Worm (Caenorhabditis elegans) whole organism, L2 larva: ENCODE data around the gene R10E4.7.

Source experiments
- C34F6.9 ChIP-seq: fragments of 150-350 bp; optimal IDR thresholded peaks from 2 replicates; lab custom pipeline; 2014; ENCODE audit warnings: missing biosample characterization, missing genetic modification characterization
- F13H6.1 ChIP-seq: sonication (generic microtip); optimal IDR thresholded peaks from 2 replicates; lab custom pipeline; 2016; ENCODE audit warnings: missing genetic modification characterization, missing compliant biosample characterization
- R02D3.7 ChIP-seq: fragments of 150-350 bp; optimal IDR thresholded peaks from 2 replicates; lab custom pipeline; 2014; ENCODE audit warnings: missing biosample characterization, missing genetic modification characterization
- Y55F3AM.14 ChIP-seq: fragments of 200-800 bp; sonication (Bioruptor generic); optimal IDR thresholded peaks from 2 replicates; lab custom pipeline; 2018; ENCODE audit warnings: mild to moderate bottlenecking, missing genetic modification characterization, missing compliant biosample characterization
- ZK546.5 ChIP-seq: sonication (generic microtip); optimal IDR thresholded peaks from 2 replicates; lab custom pipeline; 2017; ENCODE audit warnings: missing biosample characterization, missing genetic modification characterization
- alr-1 ChIP-seq: fragments of 150-350 bp; optimal IDR thresholded peaks from 2 replicates; lab custom pipeline; 2014; ENCODE audit warnings: missing biosample characterization, missing genetic modification characterization
- aly-2 ChIP-seq: fragments of 150-350 bp; optimal IDR thresholded peaks from 2 replicates; lab custom pipeline; 2014; ENCODE audit warnings: missing biosample characterization, missing genetic modification characterization
- ama-1 ChIP-seq: fragments of 150-350 bp; optimal IDR thresholded peaks from 2 replicates; lab custom pipeline; 2018; ENCODE audit warnings: inconsistent platforms
- blmp-1 ChIP-seq: sonication (generic microtip); optimal IDR thresholded peaks from 2 replicates; lab custom pipeline; 2017; ENCODE audit warnings: missing genetic modification characterization, mild to moderate bottlenecking, missing compliant biosample characterization, antibody characterized with exemption, moderate library complexity; ENCODE audit not compliant: insufficient read depth
- ceh-16 ChIP-seq: fragments of 150-350 bp; optimal IDR thresholded peaks from 2 replicates; lab custom pipeline; 2014; ENCODE audit warnings: missing biosample characterization, missing genetic modification characterization
- ceh-82 ChIP-seq: fragments of 150-350 bp; optimal IDR thresholded peaks from 2 replicates; lab custom pipeline; 2014; ENCODE audit warnings: missing biosample characterization, missing genetic modification characterization
- crh-2 ChIP-seq: sonication (generic microtip); optimal IDR thresholded peaks from 2 replicates; lab custom pipeline; 2017; ENCODE audit warnings: missing biosample characterization, missing genetic modification characterization
- dmd-4 ChIP-seq: sonication (generic microtip); optimal IDR thresholded peaks from 2 replicates; lab custom pipeline; 2017; ENCODE audit warnings: missing biosample characterization, missing genetic modification characterization
- egl-27 ChIP-seq: sonication (generic microtip); optimal IDR thresholded peaks from 3 replicates; lab custom pipeline; 2017; ENCODE audit warnings: missing biosample characterization, missing genetic modification reagents, missing genetic modification characterization
- elt-1 ChIP-seq: fragments of 150-350 bp; optimal IDR thresholded peaks from 2 replicates; lab custom pipeline; 2014; ENCODE audit warnings: missing biosample characterization, missing genetic modification characterization
- elt-3 ChIP-seq: sonication (generic microtip); optimal IDR thresholded peaks from 2 replicates; lab custom pipeline; 2017; ENCODE audit warnings: missing biosample characterization, missing genetic modification characterization
- fos-1 ChIP-seq: fragments of 150-350 bp; optimal IDR thresholded peaks from 2 replicates; lab custom pipeline; 2014; ENCODE audit warnings: missing biosample characterization, missing genetic modification characterization
- gmeb-1 ChIP-seq: fragments of 150-350 bp; optimal IDR thresholded peaks from 2 replicates; lab custom pipeline; 2014; ENCODE audit warnings: missing biosample characterization, missing genetic modification characterization
- lin-11 ChIP-seq: fragments of 150-350 bp; sonication (generic microtip); optimal IDR thresholded peaks from 2 replicates; lab custom pipeline; 2014; ENCODE audit warnings: missing biosample characterization, missing genetic modification characterization, inconsistent platforms, mixed read lengths
- lin-13 ChIP-seq: fragments of 150-350 bp; optimal IDR thresholded peaks from 2 replicates; lab custom pipeline; 2014; ENCODE audit warnings: missing biosample characterization, missing genetic modification reagents, missing genetic modification characterization
- lin-39 ChIP-seq: fragments of 150-350 bp; optimal IDR thresholded peaks from 2 replicates; lab custom pipeline; 2014; ENCODE audit warnings: missing biosample characterization, missing genetic modification reagents, missing genetic modification characterization
- lsy-2 ChIP-seq, 2 experiments: fragments of 150-350 bp in 1 of 2; sonication (generic microtip) in 1 of 2; optimal IDR thresholded peaks; 2 replicates each; lab custom pipeline; 2014 to 2017; ENCODE audit warnings: missing biosample characterization in 2 of 2, missing genetic modification characterization in 2 of 2
- mab-5 ChIP-seq: fragments of 150-350 bp; optimal IDR thresholded peaks from 2 replicates; lab custom pipeline; 2014; ENCODE audit warnings: missing biosample characterization, missing genetic modification characterization
- mbf-1 ChIP-seq: sonication (generic microtip); optimal IDR thresholded peaks from 2 replicates; lab custom pipeline; 2017; ENCODE audit warnings: missing biosample characterization, missing genetic modification characterization
- mdl-1 ChIP-seq, 2 experiments: fragments of 150-350 bp in 1 of 2; sonication (generic microtip) in 1 of 2; optimal IDR thresholded peaks; 2 replicates each; lab custom pipeline; 2017; ENCODE audit warnings: missing biosample characterization in 2 of 2, missing genetic modification characterization in 2 of 2
- nhr-10 ChIP-seq: sonication (generic microtip); optimal IDR thresholded peaks from 2 replicates; lab custom pipeline; 2017; ENCODE audit warnings: missing biosample characterization, missing genetic modification characterization
- nhr-11 ChIP-seq: fragments of 150-350 bp; optimal IDR thresholded peaks from 2 replicates; lab custom pipeline; 2014; ENCODE audit warnings: missing biosample characterization, missing genetic modification characterization
- nhr-129 ChIP-seq: fragments of 150-350 bp; optimal IDR thresholded peaks from 2 replicates; lab custom pipeline; 2014; ENCODE audit warnings: missing biosample characterization, missing genetic modification characterization
- nhr-21 ChIP-seq: fragments of 150-350 bp; optimal IDR thresholded peaks from 2 replicates; lab custom pipeline; 2014; ENCODE audit warnings: missing biosample characterization, missing genetic modification characterization
- nhr-23 ChIP-seq: fragments of 150-350 bp; optimal IDR thresholded peaks from 2 replicates; lab custom pipeline; 2014; ENCODE audit warnings: missing biosample characterization, missing genetic modification reagents, missing genetic modification characterization
- nhr-237 ChIP-seq: fragments of 150-350 bp; optimal IDR thresholded peaks from 2 replicates; lab custom pipeline; 2014; ENCODE audit warnings: missing biosample characterization, missing genetic modification characterization
- nhr-25 ChIP-seq: fragments of 150-350 bp; sonication (generic microtip); optimal IDR thresholded peaks from 3 replicates; lab custom pipeline; 2014; ENCODE audit warnings: missing biosample characterization, missing genetic modification characterization
- nhr-6 ChIP-seq: fragments of 150-350 bp; optimal IDR thresholded peaks from 2 replicates; lab custom pipeline; 2014; ENCODE audit warnings: missing biosample characterization, missing genetic modification characterization
- nhr-77 ChIP-seq: fragments of 150-350 bp; optimal IDR thresholded peaks from 2 replicates; lab custom pipeline; 2014; ENCODE audit warnings: missing biosample characterization, missing genetic modification characterization
- peb-1 ChIP-seq: fragments of 150-350 bp; optimal IDR thresholded peaks from 2 replicates; lab custom pipeline; 2014; ENCODE audit warnings: missing biosample characterization, missing genetic modification characterization
- sem-4 ChIP-seq: fragments of 150-350 bp; optimal IDR thresholded peaks from 2 replicates; lab custom pipeline; 2014; ENCODE audit warnings: missing biosample characterization, missing genetic modification reagents, missing genetic modification characterization
- skn-1 ChIP-seq: sonication (generic microtip); optimal IDR thresholded peaks from 2 replicates; lab custom pipeline; 2017; ENCODE audit warnings: missing biosample characterization, missing genetic modification characterization
- sma-3 ChIP-seq: sonication (generic microtip); optimal IDR thresholded peaks from 2 replicates; lab custom pipeline; 2016; ENCODE audit warnings: missing genetic modification reagents, missing genetic modification characterization, missing compliant biosample characterization
- sma-9 ChIP-seq, 2 experiments: fragments of 150-350 bp in 1 of 2; sonication (generic microtip) in 1 of 2; optimal IDR thresholded peaks; 2 replicates each; lab custom pipeline; 2014 to 2016; ENCODE audit warnings: missing genetic modification characterization in 2 of 2, mild to moderate bottlenecking in 1 of 2, missing biosample characterization in 1 of 2, missing compliant biosample characterization in 1 of 2, missing genetic modification reagents in 1 of 2, moderate library complexity in 1 of 2
- snpc-4 ChIP-seq: fragments of 150-350 bp; optimal IDR thresholded peaks from 2 replicates; lab custom pipeline; 2014; ENCODE audit warnings: missing biosample characterization, missing genetic modification characterization
- unc-39 ChIP-seq: fragments of 150-350 bp; optimal IDR thresholded peaks from 2 replicates; lab custom pipeline; 2014; ENCODE audit warnings: missing biosample characterization, missing genetic modification characterization
- unc-55 ChIP-seq: fragments of 150-350 bp; sonication (generic microtip); optimal IDR thresholded peaks from 3 replicates; lab custom pipeline; 2014; ENCODE audit warnings: missing biosample characterization, missing genetic modification reagents, missing genetic modification characterization
- unc-62 ChIP-seq: fragments of 150-350 bp; optimal IDR thresholded peaks from 2 replicates; lab custom pipeline; 2014; ENCODE audit warnings: missing biosample characterization, missing genetic modification reagents, missing genetic modification characterization
- zag-1 ChIP-seq: fragments of 150-350 bp; optimal IDR thresholded peaks from 2 replicates; lab custom pipeline; 2014; ENCODE audit warnings: missing biosample characterization, missing genetic modification characterization
- ztf-1 ChIP-seq: fragments of 200-800 bp; sonication (Bioruptor generic); conservative IDR thresholded peaks from 2 replicates; pipeline ENCODE4 v1.3.6; 2022; ENCODE audit warnings: missing genetic modification characterization, missing compliant biosample characterization
- ztf-11 ChIP-seq: sonication (generic microtip); optimal IDR thresholded peaks from 2 replicates; lab custom pipeline; 2017; ENCODE audit warnings: missing biosample characterization, missing genetic modification characterization
- ztf-4 ChIP-seq: fragments of 150-350 bp; optimal IDR thresholded peaks from 2 replicates; lab custom pipeline; 2014; ENCODE audit warnings: missing biosample characterization, missing genetic modification characterization

The R10E4.7 gene

DNA sequence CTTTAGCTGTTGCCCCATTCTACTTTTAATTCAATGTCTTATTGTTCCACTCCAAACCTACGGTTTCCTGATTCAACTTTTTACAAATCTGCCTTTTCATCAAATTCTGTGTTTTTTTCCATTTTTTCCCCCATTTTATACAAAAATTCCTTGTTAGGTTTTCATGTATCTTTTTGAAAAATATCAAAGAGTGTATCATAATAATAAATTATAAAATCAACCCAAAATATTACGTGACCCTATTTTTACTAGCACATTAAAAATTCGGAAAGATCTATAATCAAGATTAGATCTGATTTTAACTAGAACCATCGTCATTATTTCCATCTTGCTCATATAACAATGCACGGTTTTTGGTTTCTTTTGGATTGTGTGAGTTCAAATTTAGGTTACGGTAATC is 25.5 kb downstream of the R10E4.7 start, which contains the start of gene H38K22.6:
Gene H38K22.6 (plus strand): TSS at position 301 of the 400 bp plus-strand sequence.
- TF ChIP-seq zag-1 (no peak), lin-13 (GFP tag; lab: Kevin White, UChicago) (no peak), mab-5 (tag; lab: Kevin White, UChicago) (no peak), F13H6.1 (tag; lab: Kevin White, UChicago) (no peak), nhr-21 (tag; lab: Kevin White, UChicago) (no peak), nhr-77 (tag; lab: Kevin White, UChicago) (no peak), nhr-6 (tag; lab: Kevin White, UChicago) (no peak), egl-27 (tag; lab: Kevin White, UChicago) (no peak), Y55F3AM.14 (GFP tag; lab: Kevin White, UChicago) (no peak)

DNA sequence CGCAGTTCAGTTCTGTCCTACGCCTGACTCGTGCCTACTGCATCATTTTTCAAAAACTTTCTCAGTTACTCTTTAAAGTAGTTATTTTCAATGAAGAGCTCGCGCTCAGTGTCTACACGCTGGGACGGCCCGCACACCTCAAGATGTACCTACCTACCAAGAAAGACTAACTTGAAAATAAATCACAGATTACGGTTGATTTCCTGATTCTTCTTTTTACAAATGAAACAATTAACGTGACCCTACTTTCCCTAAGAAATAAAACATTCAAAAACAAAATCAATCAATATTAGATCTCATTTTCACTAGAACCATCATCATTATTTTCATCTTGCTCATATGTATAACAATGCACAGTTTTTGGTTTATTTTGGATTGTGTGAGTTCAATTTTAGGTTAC is 26.8 kb downstream of the R10E4.7 start, which contains the start of gene H38K22.7:
Gene H38K22.7 (plus strand): TSS at position 301 of the 400 bp plus-strand sequence.
- TF ChIP-seq peb-1 (no peak), lsy-2 (tag; optimal IDR thresholded peaks at IDR 0.05; lab: Kevin White, UChicago) (no peak), ceh-82 (tag; lab: Kevin White, UChicago) (no peak), ztf-11 (tag; lab: Kevin White, UChicago) (no peak), mab-5 (tag; lab: Kevin White, UChicago) (no peak), mdl-1 (tag; optimal IDR thresholded peaks at IDR 0.05; lab: Kevin White, UChicago) (no peak), lin-11 (no peak), sma-3 (no peak), unc-55 (GFP tag; lab: Kevin White, UChicago) (no peak), lin-13 (GFP tag; lab: Kevin White, UChicago) (no peak), ztf-1 (GFP tag; lab: Robert Waterston, UW) (no peak), ama-1 (no peak), dmd-4 (no peak), skn-1 (tag; lab: Kevin White, UChicago) (no peak)

- TF ChIP-seq nhr-129 (tag; lab: Kevin White, UChicago) (peak; percentile 6), ztf-1 (GFP tag; lab: Robert Waterston, UW) (no peak), elt-3 (no peak), Y55F3AM.14 (GFP tag; lab: Kevin White, UChicago) (no peak), ztf-11 (tag; lab: Kevin White, UChicago) (no peak), blmp-1 (tag; lab: Kevin White, UChicago) (no peak), ZK546.5 (tag; lab: Kevin White, UChicago) (no peak), lin-11 (no peak), peb-1 (no peak), sma-3 (no peak), sem-4 (tag; lab: Kevin White, UChicago) (peak; percentile 5), ama-1 (no peak), nhr-23 (no peak), unc-39 (tag; lab: Kevin White, UChicago) (no peak), nhr-21 (tag; lab: Kevin White, UChicago) (no peak), F13H6.1 (tag; lab: Kevin White, UChicago) (peak; percentile 70), mdl-1 (tag; optimal IDR thresholded peaks at IDR 0.05; lab: Kevin White, UChicago) (no peak), C34F6.9 (peak; percentile 79), nhr-6 (tag; lab: Kevin White, UChicago) (no peak), ceh-82 (tag; lab: Kevin White, UChicago) (no peak), lsy-2 (tag; optimal IDR thresholded peaks at IDR 0.05; lab: Kevin White, UChicago) (peak in 1 of 2 experiments; percentile 54), unc-55 (GFP tag; lab: Kevin White, UChicago) (peak; percentile 85), mbf-1 (tag; lab: Kevin White, UChicago) (no peak), nhr-25 (tag; lab: Kevin White, UChicago) (no peak), nhr-10 (tag; lab: Kevin White, UChicago) (no peak), nhr-11 (tag; lab: Kevin White, UChicago) (no peak), skn-1 (tag; lab: Kevin White, UChicago) (no peak), egl-27 (tag; lab: Kevin White, UChicago) (no peak), lin-39 (tag; lab: Kevin White, UChicago) (no peak), nhr-77 (tag; lab: Kevin White, UChicago) (no peak), ceh-16 (tag; lab: Kevin White, UChicago) (no peak), nhr-237 (tag; lab: Kevin White, UChicago) (no peak), dmd-4 (no peak), lin-13 (GFP tag; lab: Kevin White, UChicago) (no peak), mab-5 (tag; lab: Kevin White, UChicago) (peak; percentile 72), elt-1 (tag; lab: Kevin White, UChicago) (no peak), R02D3.7 (tag; lab: Kevin White, UChicago) (no peak), alr-1 (tag; lab: Kevin White, UChicago) (no peak), fos-1 (tag; lab: Kevin White, UChicago) (no peak), ztf-4 (tag; lab: Kevin White, UChicago) (no peak), gmeb-1 (tag; lab: Kevin White, UChicago) (no peak), sma-9 (GFP tag; optimal IDR thresholded peaks at IDR 0.05; lab: Kevin White, UChicago) (peak; percentile 43), sma-9 (tag; optimal IDR thresholded peaks at IDR 0.05; lab: Kevin White, UChicago) (no peak), crh-2 (tag; lab: Kevin White, UChicago) (peak; percentile 31), snpc-4 (tag; lab: Kevin White, UChicago) (no peak), aly-2 (tag; lab: Kevin White, UChicago) (no peak), unc-62 (GFP tag; lab: Kevin White, UChicago) (no peak)
These were observed 28.5 kb downstream of the R10E4.7 start for ce11 chrIII:4323120-4323519.
